Fruit fly (Drosophila melanogaster) whole organism: ENCODE data around the gene betaGlu.

ENCODE experiments used
- CG8478 ChIP-seq: fragments of >200 bp; optimal IDR thresholded peaks from 2 replicates; lab custom pipeline; 2018; ENCODE audit warnings: inconsistent platforms
- Dll ChIP-seq: fragments of >200 bp; optimal IDR thresholded peaks from 2 replicates; lab custom pipeline; 2017
- EcR ChIP-seq, 2 experiments: fragments of >200 bp; optimal IDR thresholded peaks; 2 replicates each; lab custom pipeline; 2017; ENCODE audit warnings: missing biosample characterization in 2 of 2, missing genetic modification characterization in 2 of 2, missing genetic modification reagents in 2 of 2
- pan ChIP-seq: fragments of >200 bp; optimal IDR thresholded peaks from 2 replicates; lab custom pipeline; 2017
- psq ChIP-seq: fragments of >200 bp; optimal IDR thresholded peaks from 2 replicates; lab custom pipeline; 2017

DNA sequence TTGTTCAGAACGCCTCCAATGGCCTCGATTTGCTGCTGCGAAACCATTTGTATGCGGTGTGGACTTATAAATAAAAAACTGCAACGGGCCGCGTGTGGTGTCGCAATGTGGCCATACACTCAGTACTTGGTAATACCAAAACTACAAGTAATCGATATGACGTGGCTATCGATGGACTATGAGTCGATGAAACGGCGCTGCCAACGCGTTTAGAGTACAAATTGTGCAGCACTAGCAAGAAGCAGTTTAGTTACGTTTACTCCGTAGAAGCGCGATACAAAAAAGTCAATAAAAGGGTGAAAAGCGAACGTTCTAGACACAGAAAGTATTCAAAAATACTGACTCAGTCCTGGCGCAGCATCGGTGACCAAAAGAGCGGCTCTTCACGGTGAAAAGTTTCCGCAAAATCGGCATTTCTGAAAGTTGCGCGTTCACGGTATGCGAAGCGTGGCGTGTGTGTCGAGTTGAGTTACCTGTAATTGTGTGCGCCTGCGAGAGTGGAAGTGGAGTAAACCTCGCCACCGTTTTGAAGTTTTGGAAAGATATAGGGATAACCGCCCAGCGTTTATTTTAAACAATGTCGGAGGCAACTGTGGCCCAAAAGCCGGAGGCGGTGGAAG lies 24.1 kb downstream of the betaGlu start, which contains the start of the genes nero and CG1910:
- TF ChIP-seq psq, result no peak
- TF ChIP-seq pan (lab: Kevin White, UChicago), result no peak
- no peak for TF ChIP-seq EcR (GFP tag; optimal IDR thresholded peaks at IDR 0.05; lab: Kevin White, UChicago)
- no peak for TF ChIP-seq CG8478 (lab: Kevin White, UChicago)
- TF ChIP-seq Dll (lab: Kevin White, UChicago), result no peak
